Worm (Caenorhabditis elegans): ENCODE data around the gene arc-1.

Gene arc-1

ce11 chrII:9644438-9644837 is 30.3 kb upstream of the arc-1 start, which contains the start of gene fzr-1:
Gene fzr-1 (minus strand): TSS chrII:9644466.
- TF ChIP-seq nfya-2 (GFP tag; IDR thresholded peaks at IDR 0.05) (no peak), dpff-1 (tag; optimal IDR thresholded peaks at IDR 0.05) (no peak), fkh-3 (tag; optimal IDR thresholded peaks at IDR 0.05) (no peak), hrde-1 (tag; optimal IDR thresholded peaks at IDR 0.05; ENCODE audit: borderline replicate concordance) (no peak), hsf-1 (GFP tag; IDR thresholded peaks at IDR 0.05) (no peak), hmg-20 (GFP tag; IDR thresholded peaks at IDR 0.05) (no peak), dpl-1 (GFP tag; optimal IDR thresholded peaks at IDR 0.05) (no peak), ztf-22 (GFP tag; optimal IDR thresholded peaks at IDR 0.05) (no peak), F22D6.2 (tag; optimal IDR thresholded peaks at IDR 0.05) (no peak), K12H6.12 (tag; optimal IDR thresholded peaks at IDR 0.05) (no peak), cebp-1 (GFP tag; IDR thresholded peaks at IDR 0.05) (no peak), cebp-1 (tag; optimal IDR thresholded peaks at IDR 0.05) (no peak), mcd-1 (GFP tag; IDR thresholded peaks at IDR 0.05) (no peak), ekl-4 (GFP tag; IDR thresholded peaks at IDR 0.05) (no peak), tbp1 (GFP tag; optimal IDR thresholded peaks at IDR 0.05) (no peak), nfya-1 (tag; optimal IDR thresholded peaks at IDR 0.05; ENCODE audit: borderline replicate concordance, insufficient read depth) (no peak), F10E7.11 (tag; optimal IDR thresholded peaks at IDR 0.05) (no peak), T26A5.8 (tag; optimal IDR thresholded peaks at IDR 0.05) (no peak), ccch-3 (GFP tag; optimal IDR thresholded peaks at IDR 0.05) (no peak), attf-6 (GFP tag; IDR thresholded peaks at IDR 0.05) (no peak)

- TF ChIP-seq dpl-1 (GFP tag; optimal IDR thresholded peaks at IDR 0.05) (no peak), madf-6 (GFP tag; IDR thresholded peaks at IDR 0.05) (0 out of 2 replicates have a peak, but pooled peaks have one; percentile 31), nhr-80 (tag; optimal IDR thresholded peaks at IDR 0.05) (peak; percentile 50)
Measured at ce11 chrII:9644940-9645634, 29.7 kb upstream of the arc-1 start.

- TF ChIP-seq aptf-2 (GFP tag; conservative IDR thresholded peaks at IDR 0.05) (no peak), attf-5 (GFP tag; optimal IDR thresholded peaks at IDR 0.05) (peak; percentile 67), unc-62 (GFP tag; optimal IDR thresholded peaks at IDR 0.05) (peak; percentile 7), nhr-80 (tag; optimal IDR thresholded peaks at IDR 0.05) (peak; percentile 41), snpc-4 (GFP tag; optimal IDR thresholded peaks at IDR 0.05) (no peak), snpc-4 (tag; optimal IDR thresholded peaks at IDR 0.05) (peak in 2 of 4 experiments; percentile 4 to 35), gei-17 (GFP tag; optimal IDR thresholded peaks at IDR 0.05) (peak; percentile 18), dpff-1 (tag; optimal IDR thresholded peaks at IDR 0.05) (no peak), mcd-1 (GFP tag; IDR thresholded peaks at IDR 0.05) (peak; percentile 60), snpc-1.3 (tag; optimal IDR thresholded peaks at IDR 0.05; ENCODE audit: insufficient read depth) (no peak), snpc-3.4 (tag; optimal IDR thresholded peaks at IDR 0.05) (no peak), rcor-1 (GFP tag; IDR thresholded peaks at IDR 0.05) (peak; percentile 65; the same call in 1 of the 2 replicates), K11D2.4 (GFP tag; IDR thresholded peaks at IDR 0.05) (0 out of 2 replicates have a peak, but pooled peaks have one; percentile 42), him-1 (tag; optimal IDR thresholded peaks at IDR 0.05) (no peak), lin-54 (GFP tag; optimal IDR thresholded peaks at IDR 0.05) (peak; percentile 37), dpl-1 (GFP tag; optimal IDR thresholded peaks at IDR 0.05) (no peak), F22D6.2 (tag; optimal IDR thresholded peaks at IDR 0.05) (no peak), chd-7 (tag; optimal IDR thresholded peaks at IDR 0.05) (peak; percentile 45), K12H6.12 (tag; optimal IDR thresholded peaks at IDR 0.05) (peak; percentile 61), ccch-3 (GFP tag; optimal IDR thresholded peaks at IDR 0.05) (no peak), zfh-2 (GFP tag; conservative IDR thresholded peaks at IDR 0.05) (peak; percentile 91), attf-3 (GFP tag; conservative IDR thresholded peaks at IDR 0.05) (peak; percentile 26; the same call in 1 of the 2 replicates), nhr-27 (tag; optimal IDR thresholded peaks at IDR 0.05) (peak; percentile 10), lin-35 (GFP tag; optimal IDR thresholded peaks at IDR 0.05) (peak in 1 of 3 experiments; percentile 51), cebp-1 (GFP tag; IDR thresholded peaks at IDR 0.05) (no peak), cebp-1 (tag; optimal IDR thresholded peaks at IDR 0.05) (peak; percentile 64), ceh-40 (GFP tag; IDR thresholded peaks at IDR 0.05) (no peak), hmg-1.2 (GFP tag; IDR thresholded peaks at IDR 0.05) (peak; percentile 78), hsf-1 (GFP tag; IDR thresholded peaks at IDR 0.05) (no peak), ztf-26 (tag; optimal IDR thresholded peaks at IDR 0.05) (no peak), ztf-25 (GFP tag; IDR thresholded peaks at IDR 0.05) (no peak)
Measured at ce11 chrII:9646122-9646555, 28.6 kb upstream of the arc-1 start.

All from whole organism, young adult.